Fruit fly (Drosophila melanogaster) whole organism, prepupa: ENCODE data around the gene Naglu.

Source experiments
- CG15336 ChIP-seq: fragments of 200-800 bp; sonication (Bioruptor generic); IDR thresholded peaks from 2 replicates; pipeline ENCODE4 v1.3.6; 2022; ENCODE audit warnings: missing biosample characterization, missing genetic modification characterization
- CG1621 ChIP-seq: fragments of 200-800 bp; sonication (Bioruptor generic); optimal IDR thresholded peaks from 3 replicates; lab custom pipeline; 2018; ENCODE audit warnings: missing biosample characterization, mild to moderate bottlenecking, missing genetic modification characterization
- CG16779 ChIP-seq: fragments of 200-800 bp; sonication (Bioruptor generic); optimal IDR thresholded peaks from 3 replicates; lab custom pipeline; 2017; ENCODE audit warnings: missing biosample characterization, mild to moderate bottlenecking, missing genetic modification characterization
- CG3032 ChIP-seq: fragments of 200-800 bp; optimal IDR thresholded peaks from 2 replicates; lab custom pipeline; 2019; ENCODE audit warnings: missing biosample characterization, mild to moderate bottlenecking, missing genetic modification characterization, moderate library complexity
- CG31627 ChIP-seq: fragments of 200-800 bp; sonication (Bioruptor generic); optimal IDR thresholded peaks from 3 replicates; lab custom pipeline; 2016; ENCODE audit warnings: missing biosample characterization, missing genetic modification characterization
- CG32006 ChIP-seq: fragments of 200-800 bp; sonication (Bioruptor generic); optimal IDR thresholded peaks from 3 replicates; lab custom pipeline; 2017; ENCODE audit warnings: missing biosample characterization, mild to moderate bottlenecking, missing genetic modification characterization
- CG4318 ChIP-seq: fragments of 200-800 bp; sonication (Bioruptor generic); optimal IDR thresholded peaks from 3 replicates; lab custom pipeline; 2017; ENCODE audit warnings: missing biosample characterization, mild to moderate bottlenecking, missing genetic modification characterization
- CG6163 ChIP-seq: fragments of 200-800 bp; sonication (Bioruptor generic); IDR thresholded peaks from 3 replicates; pipeline ENCODE4 v1.3.6; 2022; ENCODE audit warnings: missing biosample characterization, missing genetic modification characterization
- CG6808 ChIP-seq: fragments of 200-800 bp; sonication (Bioruptor generic); optimal IDR thresholded peaks from 3 replicates; lab custom pipeline; 2017; ENCODE audit warnings: missing biosample characterization, missing genetic modification characterization, mild to moderate bottlenecking, moderate library complexity, missing genetic modification reagents
- CG7368 ChIP-seq: fragments of 200-800 bp; sonication (Bioruptor generic); optimal IDR thresholded peaks from 3 replicates; lab custom pipeline; 2016; ENCODE audit warnings: missing biosample characterization, missing genetic modification characterization
- CG8119 ChIP-seq: fragments of 200-800 bp; sonication (Bioruptor generic); IDR thresholded peaks from 3 replicates; pipeline ENCODE4 v1.3.6; 2022; ENCODE audit warnings: missing biosample characterization, missing genetic modification characterization
- CG9139 ChIP-seq: fragments of 200-800 bp; sonication (Bioruptor generic); optimal IDR thresholded peaks from 3 replicates; lab custom pipeline; 2017; ENCODE audit warnings: missing biosample characterization, mild to moderate bottlenecking, missing genetic modification characterization
- Eip75B ChIP-seq: fragments of 200-800 bp; sonication (Bioruptor generic); optimal IDR thresholded peaks from 3 replicates; lab custom pipeline; 2016; ENCODE audit warnings: missing biosample characterization, missing genetic modification characterization
- Eip78C ChIP-seq: fragments of 200-800 bp; sonication (Bioruptor generic); peaks from one replicate; lab custom pipeline; 2016; ENCODE audit warnings: missing biosample characterization, missing genetic modification characterization
- Eip93F ChIP-seq: fragments of 200-800 bp; sonication (Bioruptor generic); optimal IDR thresholded peaks from 2 replicates; lab custom pipeline; 2016; ENCODE audit warnings: missing biosample characterization, mild to moderate bottlenecking, missing genetic modification characterization
- Ets21C ChIP-seq: fragments of 200-800 bp; sonication (Bioruptor generic); optimal IDR thresholded peaks from 3 replicates; lab custom pipeline; 2016; ENCODE audit warnings: missing biosample characterization, missing genetic modification characterization
- Hr38 ChIP-seq: sonication (Bioruptor generic); optimal IDR thresholded peaks from 2 replicates; lab custom pipeline; 2016; ENCODE audit warnings: missing biosample characterization, missing genetic modification characterization
- Hr39 ChIP-seq: fragments of 200-800 bp; sonication (Bioruptor generic); optimal IDR thresholded peaks from 2 replicates; lab custom pipeline; 2016; ENCODE audit warnings: missing biosample characterization, missing genetic modification characterization
- Lpt ChIP-seq: fragments of 200-800 bp; sonication (Bioruptor generic); optimal IDR thresholded peaks from 3 replicates; lab custom pipeline; 2016; ENCODE audit warnings: missing biosample characterization, missing genetic modification characterization
- Met ChIP-seq: fragments of 200-800 bp; sonication (Bioruptor generic); optimal IDR thresholded peaks from 3 replicates; lab custom pipeline; 2016; ENCODE audit warnings: missing biosample characterization, missing genetic modification characterization
- OdsH ChIP-seq: fragments of 200-800 bp; sonication (Bioruptor generic); optimal IDR thresholded peaks from 3 replicates; lab custom pipeline; 2016; ENCODE audit warnings: missing biosample characterization, missing genetic modification characterization
- Smox ChIP-seq: fragments of 200-800 bp; sonication (Bioruptor generic); optimal IDR thresholded peaks from 3 replicates; lab custom pipeline; 2016; ENCODE audit warnings: missing biosample characterization, missing genetic modification characterization
- Sox102F ChIP-seq: fragments of 200-800 bp; sonication (Bioruptor generic); optimal IDR thresholded peaks from 2 replicates; lab custom pipeline; 2016; ENCODE audit warnings: missing biosample characterization, mild to moderate bottlenecking, missing genetic modification characterization
- Sox14 ChIP-seq: fragments of 200-800 bp; sonication (Bioruptor generic); optimal IDR thresholded peaks from 3 replicates; lab custom pipeline; 2016; ENCODE audit warnings: missing biosample characterization, missing genetic modification characterization
- Sox15 ChIP-seq: fragments of 200-800 bp; sonication (Bioruptor generic); optimal IDR thresholded peaks from 3 replicates; lab custom pipeline; 2016; ENCODE audit warnings: missing biosample characterization, missing genetic modification characterization
- achi ChIP-seq: fragments of 200-800 bp; sonication (Bioruptor generic); optimal IDR thresholded peaks from 3 replicates; lab custom pipeline; 2016; ENCODE audit warnings: missing biosample characterization, missing genetic modification characterization
- acj6 ChIP-seq: fragments of 200-800 bp; sonication (Bioruptor generic); optimal IDR thresholded peaks from 3 replicates; lab custom pipeline; 2016; ENCODE audit warnings: missing biosample characterization, missing genetic modification characterization
- cyc ChIP-seq: fragments of 200-800 bp; sonication (Bioruptor generic); optimal IDR thresholded peaks from 3 replicates; lab custom pipeline; 2016; ENCODE audit warnings: missing biosample characterization, missing genetic modification characterization
- dac ChIP-seq: fragments of 200-800 bp; sonication (Bioruptor generic); optimal IDR thresholded peaks from 2 replicates; lab custom pipeline; 2017; ENCODE audit warnings: missing biosample characterization, mild to moderate bottlenecking, missing genetic modification characterization
- dsx ChIP-seq: fragments of 200-800 bp; optimal IDR thresholded peaks from 3 replicates; lab custom pipeline; 2019; ENCODE audit warnings: missing biosample characterization, mild to moderate bottlenecking, missing genetic modification characterization, moderate library complexity; ENCODE audit not compliant: poor library complexity, severe bottlenecking
- eg ChIP-seq: fragments of 200-800 bp; sonication (Bioruptor generic); IDR thresholded peaks from 3 replicates; pipeline ENCODE4 v1.3.6; 2022; ENCODE audit warnings: missing biosample characterization, missing genetic modification characterization
- esn ChIP-seq: fragments of 200-800 bp; sonication (Bioruptor generic); optimal IDR thresholded peaks from 2 replicates; lab custom pipeline; 2016; ENCODE audit warnings: missing biosample characterization, mild to moderate bottlenecking, missing genetic modification characterization, moderate library complexity
- fkh ChIP-seq: fragments of 200-800 bp; sonication (Bioruptor generic); optimal IDR thresholded peaks from 3 replicates; lab custom pipeline; 2017; ENCODE audit warnings: missing biosample characterization, mild to moderate bottlenecking, missing genetic modification characterization, moderate library complexity
- lz ChIP-seq: fragments of 200-800 bp; sonication (Bioruptor generic); optimal IDR thresholded peaks from 3 replicates; lab custom pipeline; 2016; ENCODE audit warnings: missing biosample characterization, missing genetic modification characterization
- net ChIP-seq: fragments of 200-800 bp; sonication (Bioruptor generic); optimal IDR thresholded peaks from 3 replicates; lab custom pipeline; 2016; ENCODE audit warnings: missing biosample characterization, missing genetic modification characterization
- salr ChIP-seq, 2 experiments: fragments of 200-800 bp; sonication (Bioruptor generic); optimal IDR thresholded peaks; 3 replicates each; lab custom pipeline; 2016 to 2018; ENCODE audit warnings: missing biosample characterization in 2 of 2, missing genetic modification characterization in 2 of 2, mild to moderate bottlenecking in 1 of 2
- spab ChIP-seq: fragments of 200-800 bp; sonication (Bioruptor generic); optimal IDR thresholded peaks from 2 replicates; lab custom pipeline; 2017; ENCODE audit warnings: missing biosample characterization, mild to moderate bottlenecking, missing genetic modification characterization, missing genetic modification reagents
- ss ChIP-seq, 2 experiments: fragments of 200-800 bp; sonication (Bioruptor generic); optimal IDR thresholded peaks; 2 replicates in 1 of 2; 3 replicates in 1 of 2; lab custom pipeline; 2017 to 2018; ENCODE audit warnings: mild to moderate bottlenecking in 2 of 2, missing biosample characterization in 2 of 2, missing genetic modification characterization in 2 of 2, moderate library complexity in 1 of 2
- svp ChIP-seq: fragments of 200-800 bp; sonication (Bioruptor generic); peaks from one replicate; lab custom pipeline; 2016; ENCODE audit warnings: missing biosample characterization, missing genetic modification characterization
- topi ChIP-seq: fragments of 200-800 bp; sonication (Bioruptor generic); optimal IDR thresholded peaks from 3 replicates; lab custom pipeline; 2016; ENCODE audit warnings: missing biosample characterization, missing genetic modification characterization
- vri ChIP-seq: fragments of 200-800 bp; sonication (Bioruptor generic); optimal IDR thresholded peaks from 3 replicates; lab custom pipeline; 2016; ENCODE audit warnings: missing biosample characterization, mild to moderate bottlenecking, missing genetic modification characterization

Gene Naglu

dm6 chr2L:8365701-8366643 is 45.7 kb downstream of the Naglu start, which contains the start of gene Pp2A-29B (continued):
- TF ChIP-seq Sox102F (GFP tag; lab: Kevin White, UChicago) (peak; percentile 42), Sox15 (GFP tag; lab: Kevin White, UChicago) (no peak), dsx (GFP tag; lab: Kevin White, UChicago) (no peak), CG16779 (no peak), eg (GFP tag; lab: Robert Waterston, UW) (no peak), spab (GFP tag; lab: Kevin White, UChicago) (no peak), topi (GFP tag; lab: Kevin White, UChicago) (peak; percentile 39), CG9139 (GFP tag; lab: Kevin White, UChicago) (no peak), Eip75B (peak; percentile 31), CG7368 (GFP tag; lab: Kevin White, UChicago) (no peak)

- TF ChIP-seq Hr39 (GFP tag; lab: Kevin White, UChicago) (peak; percentile 7), Smox (GFP tag; lab: Kevin White, UChicago) (peak; percentile 7), lz (GFP tag; lab: Kevin White, UChicago) (peak; percentile 15), Eip78C (peak; percentile 59), OdsH (GFP tag; lab: Kevin White, UChicago) (no peak), vri (GFP tag; lab: Kevin White, UChicago) (no peak), topi (GFP tag; lab: Kevin White, UChicago) (peak; percentile 8), svp (GFP tag; lab: Kevin White, UChicago) (no peak), Lpt (no peak), dsx (GFP tag; lab: Kevin White, UChicago) (no peak), CG6808 (no peak), salr (GFP tag; optimal IDR thresholded peaks at IDR 0.05; lab: Kevin White, UChicago) (no peak), Ets21C (no peak), fkh (GFP tag; lab: Kevin White, UChicago) (peak; percentile 53), CG4318 (GFP tag; lab: Kevin White, UChicago) (no peak), Sox14 (GFP tag; lab: Kevin White, UChicago) (peak; percentile 34), net (no peak), eg (GFP tag; lab: Robert Waterston, UW) (no peak), CG8119 (GFP tag; lab: Robert Waterston, UW) (0 out of 3 replicates have a peak, but pooled peaks have one; percentile 18), dac (GFP tag; lab: Kevin White, UChicago) (no peak), spab (GFP tag; lab: Kevin White, UChicago) (no peak), acj6 (GFP tag; lab: Kevin White, UChicago) (no peak), CG6163 (no peak), ss (GFP tag; optimal IDR thresholded peaks at IDR 0.05; lab: Kevin White, UChicago) (peak in 1 of 2 experiments; percentile 9), Eip93F (no peak), CG32006 (GFP tag; lab: Kevin White, UChicago) (no peak), cyc (GFP tag; lab: Kevin White, UChicago) (no peak), CG31627 (GFP tag; lab: Kevin White, UChicago) (no peak), Met (GFP tag; lab: Kevin White, UChicago) (peak; percentile 16), Eip75B (no peak), CG3032 (tag; lab: Kevin White, UChicago) (no peak), esn (GFP tag; lab: Kevin White, UChicago) (peak; percentile 36), Hr38 (GFP tag; lab: Kevin White, UChicago) (no peak), achi (GFP tag; lab: Kevin White, UChicago) (peak; percentile 100), CG15336 (GFP tag; lab: Robert Waterston, UW) (no peak), CG1621 (tag; lab: Kevin White, UChicago) (peak; percentile 49)
Observed at dm6 chr2L:8364006-8364956, 47.4 kb downstream of the Naglu start, which contains the start of the genes RpS13 and CSN8. TSS of gene RpS13 (minus strand) at chr2L:8364662. TSS of gene CSN8 (plus strand) at chr2L:8364855.
